Fruit fly (Drosophila melanogaster) whole organism, embryonic: Measurements from ENCODE around the gene Shc.

Experiments used
- B-H1 ChIP-seq: fragments of 200-800 bp; sonication (Bioruptor generic); IDR thresholded peaks from 3 replicates; pipeline ENCODE4 v1.3.6; 2022; ENCODE audit warnings: missing biosample characterization, missing genetic modification characterization
- Blimp-1 ChIP-seq: fragments of 200-800 bp; sonication (Bioruptor generic); optimal IDR thresholded peaks from 3 replicates; lab custom pipeline; 2018; ENCODE audit warnings: missing biosample characterization, missing genetic modification characterization, mild to moderate bottlenecking, moderate library complexity, missing genetic modification reagents
- CG10274 ChIP-seq: fragments of 200-800 bp; sonication (Bioruptor generic); optimal IDR thresholded peaks from 3 replicates; lab custom pipeline; 2017; ENCODE audit warnings: missing biosample characterization, mild to moderate bottlenecking, missing genetic modification characterization
- CG10431 ChIP-seq: fragments of 200-800 bp; sonication (Bioruptor generic); optimal IDR thresholded peaks from 3 replicates; lab custom pipeline; 2018; ENCODE audit warnings: missing biosample characterization, mild to moderate bottlenecking, missing genetic modification characterization
- CG11696 ChIP-seq: fragments of 200-800 bp; sonication (Bioruptor generic); IDR thresholded peaks from 2 replicates; pipeline ENCODE4 v1.3.6; 2022; ENCODE audit warnings: missing biosample characterization, missing genetic modification characterization
- CG12219 ChIP-seq: fragments of 200-800 bp; sonication (Bioruptor generic); optimal IDR thresholded peaks from 3 replicates; lab custom pipeline; 2018; ENCODE audit warnings: missing biosample characterization, mild to moderate bottlenecking, missing genetic modification characterization
- CG1233 ChIP-seq: fragments of 200-800 bp; sonication (Bioruptor generic); optimal IDR thresholded peaks from 4 replicates; lab custom pipeline; 2018; ENCODE audit warnings: missing biosample characterization, mild to moderate bottlenecking, missing genetic modification characterization
- CG14667 ChIP-seq: fragments of 200-800 bp; sonication (Bioruptor generic); IDR thresholded peaks from 2 replicates; pipeline ENCODE4 v1.3.6; 2022; ENCODE audit warnings: missing biosample characterization, missing genetic modification characterization
- CG1602 ChIP-seq: fragments of 200-800 bp; sonication (Bioruptor generic); optimal IDR thresholded peaks from 3 replicates; lab custom pipeline; 2016; ENCODE audit warnings: missing biosample characterization, missing genetic modification characterization
- CG18764 ChIP-seq: fragments of 200-800 bp; sonication (Bioruptor generic); optimal IDR thresholded peaks from 3 replicates; lab custom pipeline; 2016; ENCODE audit warnings: missing biosample characterization, missing genetic modification characterization
- CG2712 ChIP-seq: fragments of 200-800 bp; optimal IDR thresholded peaks from 3 replicates; lab custom pipeline; 2019; ENCODE audit warnings: missing biosample characterization, mild to moderate bottlenecking, missing genetic modification characterization, moderate library complexity
- CG32767 ChIP-seq: fragments of 200-800 bp; sonication (Bioruptor generic); IDR thresholded peaks from 2 replicates; pipeline ENCODE4 v1.3.6; 2022; ENCODE audit warnings: missing biosample characterization, missing genetic modification characterization
- CG33213 ChIP-seq: fragments of 200-800 bp; sonication (Bioruptor generic); optimal IDR thresholded peaks from 3 replicates; lab custom pipeline; 2016; ENCODE audit warnings: missing biosample characterization, missing genetic modification characterization
- CG34224 ChIP-seq: fragments of 200-800 bp; sonication (Bioruptor generic); IDR thresholded peaks from 3 replicates; pipeline ENCODE4 v1.3.6; 2022; ENCODE audit warnings: missing biosample characterization, missing genetic modification characterization; ENCODE audit not compliant: partially characterized antibody
- CG3995 ChIP-seq: fragments of 200-800 bp; sonication (Bioruptor generic); optimal IDR thresholded peaks from 3 replicates; lab custom pipeline; 2016; ENCODE audit warnings: missing biosample characterization, missing genetic modification characterization
- CG4328 ChIP-seq: fragments of 200-800 bp; sonication (Bioruptor generic); optimal IDR thresholded peaks from 3 replicates; lab custom pipeline; 2017; ENCODE audit warnings: missing biosample characterization, missing genetic modification reagents, missing genetic modification characterization
- CG43689 ChIP-seq: fragments of 200-800 bp; sonication (Bioruptor generic); IDR thresholded peaks from 2 replicates; pipeline ENCODE4 v1.3.6; 2022; ENCODE audit warnings: missing biosample characterization, missing genetic modification characterization
- CG6765 ChIP-seq: fragments of 200-800 bp; sonication (Bioruptor generic); optimal IDR thresholded peaks from 3 replicates; lab custom pipeline; 2017; ENCODE audit warnings: missing biosample characterization, mild to moderate bottlenecking, missing genetic modification characterization
- CG8359 ChIP-seq: fragments of 200-800 bp; sonication (Bioruptor generic); optimal IDR thresholded peaks from 2 replicates; lab custom pipeline; 2017; ENCODE audit warnings: missing biosample characterization, mild to moderate bottlenecking, missing genetic modification characterization, borderline replicate concordance
- CG8478 ChIP-seq: fragments of >200 bp; optimal IDR thresholded peaks from 2 replicates; lab custom pipeline; 2018
- CG8924 ChIP-seq: fragments of 200-800 bp; optimal IDR thresholded peaks from 3 replicates; lab custom pipeline; 2019; ENCODE audit warnings: missing biosample characterization, mild to moderate bottlenecking, missing genetic modification characterization, moderate library complexity
- CG9817 ChIP-seq: fragments of 200-800 bp; sonication (Bioruptor generic); optimal IDR thresholded peaks from 2 replicates; lab custom pipeline; 2018; ENCODE audit warnings: missing biosample characterization, mild to moderate bottlenecking, missing genetic modification characterization, moderate library complexity
- CG9932 ChIP-seq: fragments of 200-800 bp; sonication (Bioruptor generic); IDR thresholded peaks from 2 replicates; pipeline ENCODE4 v1.3.6; 2022; ENCODE audit warnings: missing biosample characterization, missing genetic modification characterization
- CTCF ChIP-seq: fragments of 200-800 bp; sonication (Bioruptor generic); optimal IDR thresholded peaks from 2 replicates; lab custom pipeline; 2017; ENCODE audit warnings: missing biosample characterization, mild to moderate bottlenecking, missing genetic modification characterization, moderate library complexity
- Dad ChIP-seq: fragments of 200-800 bp; sonication (Bioruptor generic); optimal IDR thresholded peaks from 3 replicates; lab custom pipeline; 2016; ENCODE audit warnings: missing biosample characterization, missing genetic modification characterization
- Drgx ChIP-seq: fragments of 200-800 bp; sonication (Bioruptor generic); IDR thresholded peaks from 2 replicates; pipeline ENCODE4 v1.3.6; 2022; ENCODE audit warnings: missing biosample characterization, missing genetic modification characterization
- Hr78 ChIP-seq, 2 experiments: fragments of 200-800 bp in 1 of 2; fragments of >200 bp in 1 of 2; sonication (Bioruptor generic) in 1 of 2; optimal IDR thresholded peaks; 2 replicates each; lab custom pipeline; 2017 to 2019; ENCODE audit warnings: missing biosample characterization in 2 of 2, missing genetic modification characterization in 2 of 2, mild to moderate bottlenecking in 1 of 2, moderate library complexity in 1 of 2
- Pdp1 ChIP-seq, 2 experiments: fragments of 200-800 bp; sonication (Bioruptor generic); optimal IDR thresholded peaks; 3 replicates each; lab custom pipeline; 2016; ENCODE audit warnings: missing biosample characterization in 2 of 2, missing genetic modification characterization in 2 of 2, mild to moderate bottlenecking in 1 of 2, moderate library complexity in 1 of 2
- Trl ChIP-seq, 3 experiments: fragments of >200 bp in 2 of 3; fragments of 200-800 bp in 1 of 3; sonication (Bioruptor generic) in 1 of 3; optimal IDR thresholded peaks; 2 replicates in 1 of 3; 3 replicates in 2 of 3; lab custom pipeline; 2016 to 2017; ENCODE audit warnings: missing biosample characterization in 1 of 3, missing genetic modification characterization in 1 of 3
- bab2 ChIP-seq: fragments of 200-800 bp; sonication (Bioruptor generic); optimal IDR thresholded peaks from 2 replicates; lab custom pipeline; 2016; ENCODE audit warnings: missing biosample characterization, missing genetic modification characterization
- chm ChIP-seq: fragments of 200-800 bp; sonication (Bioruptor generic); IDR thresholded peaks from 2 replicates; pipeline ENCODE4 v1.3.6; 2022; ENCODE audit warnings: missing biosample characterization, missing genetic modification characterization
- crc ChIP-seq: fragments of 200-800 bp; sonication (Bioruptor generic); optimal IDR thresholded peaks from 2 replicates; lab custom pipeline; 2016; ENCODE audit warnings: missing biosample characterization, missing genetic modification characterization
- dati ChIP-seq: fragments of 200-800 bp; sonication (Bioruptor generic); IDR thresholded peaks from 2 replicates; pipeline ENCODE4 v1.3.6; 2022; ENCODE audit warnings: missing biosample characterization, missing genetic modification characterization
- dimm ChIP-seq: fragments of 200-800 bp; sonication (Bioruptor generic); IDR thresholded peaks from 2 replicates; pipeline ENCODE4 v1.3.6; 2022; ENCODE audit warnings: missing biosample characterization, missing genetic modification characterization
- fd3F ChIP-seq: fragments of 200-800 bp; sonication (Bioruptor generic); optimal IDR thresholded peaks from 2 replicates; lab custom pipeline; 2018; ENCODE audit warnings: missing biosample characterization, mild to moderate bottlenecking, missing genetic modification characterization, moderate library complexity
- ftz-f1 ChIP-seq: fragments of 200-800 bp; sonication (Bioruptor generic); optimal IDR thresholded peaks from 2 replicates; lab custom pipeline; 2016; ENCODE audit warnings: missing biosample characterization, missing genetic modification characterization
- gsb-n ChIP-seq: fragments of 200-800 bp; sonication (Bioruptor generic); optimal IDR thresholded peaks from 3 replicates; lab custom pipeline; 2018; ENCODE audit warnings: missing biosample characterization, mild to moderate bottlenecking, missing genetic modification characterization
- her ChIP-seq: fragments of 200-800 bp; sonication (Bioruptor generic); optimal IDR thresholded peaks from 2 replicates; lab custom pipeline; 2016; ENCODE audit warnings: missing biosample characterization, missing genetic modification characterization
- kni ChIP-seq: fragments of 200-800 bp; sonication (Bioruptor generic); optimal IDR thresholded peaks from 3 replicates; lab custom pipeline; 2017; ENCODE audit warnings: mild to moderate bottlenecking, missing biosample characterization, missing genetic modification reagents, missing genetic modification characterization
- nerfin-2 ChIP-seq: fragments of 200-800 bp; sonication (Bioruptor generic); IDR thresholded peaks from 2 replicates; pipeline ENCODE4 v1.3.6; 2022; ENCODE audit warnings: missing biosample characterization, missing genetic modification characterization; ENCODE audit not compliant: partially characterized antibody
- psq ChIP-seq: fragments of 200-800 bp; sonication (Bioruptor generic); optimal IDR thresholded peaks from 2 replicates; lab custom pipeline; 2017; ENCODE audit warnings: missing biosample characterization, missing genetic modification characterization
- repo ChIP-seq: fragments of 200-800 bp; sonication (Bioruptor generic); optimal IDR thresholded peaks from 2 replicates; lab custom pipeline; 2016; ENCODE audit warnings: missing biosample characterization, missing genetic modification characterization
- sim ChIP-seq: fragments of 200-800 bp; sonication (Bioruptor generic); IDR thresholded peaks from 2 replicates; pipeline ENCODE4 v1.3.6; 2022; ENCODE audit warnings: missing biosample characterization, missing genetic modification characterization
- slp2 ChIP-seq: fragments of 200-800 bp; sonication (Bioruptor generic); optimal IDR thresholded peaks from 2 replicates; lab custom pipeline; 2016; ENCODE audit warnings: missing biosample characterization, missing genetic modification characterization
- so ChIP-seq: fragments of 200-800 bp; sonication (Bioruptor generic); IDR thresholded peaks from 3 replicates; pipeline ENCODE4 v1.3.6; 2022; ENCODE audit warnings: missing biosample characterization, missing genetic modification characterization
- sob ChIP-seq: fragments of 200-800 bp; sonication (Bioruptor generic); IDR thresholded peaks from 2 replicates; pipeline ENCODE4 v1.3.6; 2022; ENCODE audit warnings: missing biosample characterization, missing genetic modification characterization
- trh ChIP-seq: fragments of 200-800 bp; sonication (Bioruptor generic); optimal IDR thresholded peaks from 2 replicates; lab custom pipeline; 2016; ENCODE audit warnings: missing biosample characterization, missing genetic modification characterization
- tup ChIP-seq: fragments of 200-800 bp; sonication (Bioruptor generic); optimal IDR thresholded peaks from 2 replicates; lab custom pipeline; 2016; ENCODE audit warnings: missing biosample characterization, mild to moderate bottlenecking, missing genetic modification characterization, moderate library complexity
- vnd ChIP-seq: fragments of 200-800 bp; sonication (Bioruptor generic); IDR thresholded peaks from 3 replicates; pipeline ENCODE4 v1.3.6; 2022; ENCODE audit warnings: missing biosample characterization, missing genetic modification characterization; ENCODE audit not compliant: partially characterized antibody

The Shc gene

DNA sequence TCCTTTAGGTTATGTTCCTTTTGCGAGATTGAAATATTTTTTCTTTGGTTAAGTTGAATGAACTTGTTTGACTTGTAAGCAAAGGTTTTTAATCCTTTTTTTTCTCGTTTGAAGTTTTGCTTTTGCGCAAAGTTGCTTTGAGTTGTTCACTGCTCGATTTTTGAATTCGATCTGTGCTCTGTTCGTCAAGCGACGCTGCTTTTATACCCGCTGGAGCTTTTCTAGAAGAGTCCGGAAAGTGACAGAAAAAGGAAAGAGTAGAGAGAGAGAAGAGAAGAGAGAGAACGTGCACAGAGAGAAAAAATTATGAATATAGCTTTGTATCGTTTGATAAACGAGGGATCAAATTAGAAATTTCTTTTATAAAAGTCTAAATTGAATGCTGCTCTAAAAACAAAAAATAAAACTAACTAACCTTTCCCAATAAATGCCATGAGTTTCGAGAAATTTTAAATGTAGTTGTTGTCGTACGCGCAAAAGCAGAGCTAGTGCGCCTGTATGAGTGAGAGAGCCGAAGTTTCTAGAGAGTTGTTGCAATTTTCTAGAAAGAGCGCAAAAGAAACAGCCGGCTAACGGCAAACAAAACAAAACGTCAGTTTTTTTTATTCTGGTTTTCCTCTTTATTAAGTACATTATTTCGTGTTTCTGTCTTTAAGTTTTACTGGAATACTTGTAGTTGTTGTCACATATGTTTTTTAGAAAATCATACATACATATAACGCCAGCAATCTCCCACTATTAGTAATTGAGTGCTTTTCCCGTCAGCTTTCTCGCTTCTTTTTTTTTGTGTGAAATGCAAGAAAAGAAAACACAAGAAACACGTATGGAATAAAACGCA lies 49.4 kb upstream of the Shc start, which contains the start of gene Hsp26 (continued):
- TF ChIP-seq Blimp-1 (GFP tag; lab: Kevin White, UChicago) (peak; percentile 84), tup (GFP tag; lab: Kevin White, UChicago) (peak; percentile 45), sob (GFP tag; lab: Robert Waterston, UW) (peak; percentile 82), CTCF (GFP tag; lab: Kevin White, UChicago) (peak; percentile 15), so (GFP tag; lab: Robert Waterston, UW) (peak; percentile 92), dati (GFP tag; lab: Robert Waterston, UW) (0 out of 2 replicates have a peak, but pooled peaks have one; percentile 19), CG33213 (GFP tag; lab: Kevin White, UChicago) (peak; percentile 72), sim (peak; percentile 53; the same call in 1 of the 2 replicates), slp2 (GFP tag; lab: Kevin White, UChicago) (peak; percentile 75), dimm (GFP tag; lab: Robert Waterston, UW) (peak; percentile 58; the same call in 1 of the 2 replicates), CG1602 (peak; percentile 80), CG43689 (peak; percentile 71), gsb-n (tag; lab: Kevin White, UChicago) (peak; percentile 84), CG1233 (GFP tag; lab: Kevin White, UChicago) (peak; percentile 78), CG8359 (GFP tag; lab: Kevin White, UChicago) (peak; percentile 34), chm (GFP tag; lab: Robert Waterston, UW) (peak; percentile 94), CG9932 (GFP tag; lab: Robert Waterston, UW) (peak; percentile 61), kni (GFP tag; lab: Kevin White, UChicago) (no peak), her (GFP tag; lab: Kevin White, UChicago) (peak; percentile 87), Hr78 (GFP tag; optimal IDR thresholded peaks at IDR 0.05; lab: Kevin White, UChicago) (peak in 1 of 2 experiments; percentile 64), vnd (GFP tag; lab: Robert Waterston, UW) (no peak), CG34224 (GFP tag; lab: Robert Waterston, UW) (peak; percentile 37; the same call in 1 of the 3 replicates), ftz-f1 (GFP tag; lab: Kevin White, UChicago) (no peak), trh (GFP tag; lab: Kevin White, UChicago) (peak; percentile 48), CG32767 (GFP tag; lab: Robert Waterston, UW) (peak; percentile 86), nerfin-2 (GFP tag; lab: Robert Waterston, UW) (no peak), CG3995 (GFP tag; lab: Kevin White, UChicago) (peak; percentile 12), repo (GFP tag; lab: Kevin White, UChicago) (peak; percentile 69), Dad (GFP tag; lab: Kevin White, UChicago) (peak; percentile 58), CG11696 (GFP tag; lab: Robert Waterston, UW) (peak; percentile 65), CG10274 (GFP tag; lab: Kevin White, UChicago) (peak; percentile 3), crc (GFP tag; lab: Kevin White, UChicago) (peak; percentile 84), bab2 (GFP tag; lab: Kevin White, UChicago) (peak; percentile 83), CG8478 (no peak), CG6765 (peak; percentile 74), psq (peak; percentile 64), fd3F (GFP tag; lab: Kevin White, UChicago) (peak; percentile 67), CG14667 (GFP tag; lab: Robert Waterston, UW) (peak; percentile 71), CG12219 (GFP tag; lab: Kevin White, UChicago) (peak; percentile 79), CG2712 (tag; lab: Kevin White, UChicago) (peak; percentile 89), Drgx (GFP tag; lab: Robert Waterston, UW) (peak; percentile 96), CG18764 (peak; percentile 66), Pdp1 (GFP tag; optimal IDR thresholded peaks at IDR 0.05; lab: Kevin White, UChicago) (peak; percentile 75 to 82), B-H1 (GFP tag; lab: Robert Waterston, UW) (peak; percentile 69), CG8924 (tag; lab: Kevin White, UChicago) (peak; percentile 87), Trl (optimal IDR thresholded peaks at IDR 0.05; lab: Kevin White, UChicago) (peak; percentile 81 to 97), Trl (GFP tag; optimal IDR thresholded peaks at IDR 0.05; lab: Kevin White, UChicago) (peak; percentile 94), CG10431 (GFP tag; lab: Kevin White, UChicago) (no peak), CG9817 (peak; percentile 52), CG4328 (GFP tag; lab: Kevin White, UChicago) (peak; percentile 13)
